Fruit fly (Drosophila melanogaster) whole organism: ENCODE data around the gene tadr.

ENCODE experiments used
- CG8478 ChIP-seq: fragments of >200 bp; optimal IDR thresholded peaks from 2 replicates; lab custom pipeline; 2018; ENCODE audit warnings: inconsistent platforms
- Dll ChIP-seq: fragments of >200 bp; optimal IDR thresholded peaks from 2 replicates; lab custom pipeline; 2017
- pan ChIP-seq: fragments of >200 bp; optimal IDR thresholded peaks from 2 replicates; lab custom pipeline; 2017
- psq ChIP-seq: fragments of >200 bp; optimal IDR thresholded peaks from 2 replicates; lab custom pipeline; 2017
- usp ChIP-seq: fragments of >200 bp; optimal IDR thresholded peaks from 2 replicates; lab custom pipeline; 2017; ENCODE audit warnings: missing biosample characterization, missing genetic modification characterization, mixed read lengths

dm6 chr2L:21088651-21089050 lies 13.4 kb downstream of the tadr start, which contains the start of gene ppk13:
- TF ChIP-seq Dll (lab: Kevin White, UChicago): no peak
- TF ChIP-seq psq (lab: Kevin White, UChicago): no peak
- TF ChIP-seq usp: no peak
- TF ChIP-seq pan (lab: Kevin White, UChicago): no peak
- no peak for TF ChIP-seq CG8478 (lab: Kevin White, UChicago)
